Worm (Caenorhabditis elegans) whole organism, young adult: Measurements from ENCODE around the gene B0310.6.

Experiments used
- F57A8.1 ChIP-seq: fragments of 200-800 bp; sonication (Bioruptor generic); optimal IDR thresholded peaks from 2 replicates; lab custom pipeline; 2018; ENCODE audit warnings: mild to moderate bottlenecking, missing genetic modification characterization, moderate library complexity, missing compliant biosample characterization
- aptf-2 ChIP-seq: fragments of 200-800 bp; sonication (Bioruptor generic); conservative IDR thresholded peaks from 2 replicates; pipeline ENCODE4 v1.3.6; 2022; ENCODE audit warnings: missing genetic modification reagents, missing genetic modification characterization, missing compliant biosample characterization
- chd-7 ChIP-seq: sonication (generic microtip); optimal IDR thresholded peaks from 2 replicates; lab custom pipeline; 2016; ENCODE audit warnings: mild to moderate bottlenecking, missing genetic modification characterization, moderate library complexity, missing compliant biosample characterization
- dpl-1 ChIP-seq: fragments of 150-350 bp; optimal IDR thresholded peaks from 2 replicates; lab custom pipeline; 2014; ENCODE audit warnings: missing biosample characterization, missing genetic modification reagents, missing genetic modification characterization
- lin-54 ChIP-seq: fragments of 200-800 bp; sonication (Bioruptor generic); optimal IDR thresholded peaks from 2 replicates; lab custom pipeline; 2018; ENCODE audit warnings: mild to moderate bottlenecking, missing genetic modification characterization, missing compliant biosample characterization

- TF ChIP-seq lin-54 (GFP tag; lab: Kevin White, UChicago) = no peak
- TF ChIP-seq dpl-1 (GFP tag; lab: Kevin White, UChicago) = no peak
- TF ChIP-seq F57A8.1 (GFP tag; lab: Kevin White, UChicago) = no peak
- no peak for TF ChIP-seq aptf-2 (GFP tag; lab: Robert Waterston, UW)
- TF ChIP-seq chd-7 (tag; lab: Kevin White, UChicago) = no peak
These were observed 40.6 kb upstream of the B0310.6 start for ce11 chrX:571367-571766.
